Fruit fly (Drosophila melanogaster) whole organism, wandering third instar larva: ENCODE data around the gene Zcchc7.

Experiments
- Dfd ChIP-seq: fragments of >200 bp; optimal IDR thresholded peaks from 2 replicates; lab custom pipeline; 2017; ENCODE audit warnings: missing biosample characterization, missing genetic modification characterization
- Mio ChIP-seq: sonication (Bioruptor generic); optimal IDR thresholded peaks from 2 replicates; lab custom pipeline; 2016; ENCODE audit warnings: missing biosample characterization, missing genetic modification characterization
- fru ChIP-seq: fragments of 200-800 bp; sonication (Bioruptor generic); optimal IDR thresholded peaks from 3 replicates; lab custom pipeline; 2016; ENCODE audit warnings: missing biosample characterization, mild to moderate bottlenecking, missing genetic modification characterization

DNA sequence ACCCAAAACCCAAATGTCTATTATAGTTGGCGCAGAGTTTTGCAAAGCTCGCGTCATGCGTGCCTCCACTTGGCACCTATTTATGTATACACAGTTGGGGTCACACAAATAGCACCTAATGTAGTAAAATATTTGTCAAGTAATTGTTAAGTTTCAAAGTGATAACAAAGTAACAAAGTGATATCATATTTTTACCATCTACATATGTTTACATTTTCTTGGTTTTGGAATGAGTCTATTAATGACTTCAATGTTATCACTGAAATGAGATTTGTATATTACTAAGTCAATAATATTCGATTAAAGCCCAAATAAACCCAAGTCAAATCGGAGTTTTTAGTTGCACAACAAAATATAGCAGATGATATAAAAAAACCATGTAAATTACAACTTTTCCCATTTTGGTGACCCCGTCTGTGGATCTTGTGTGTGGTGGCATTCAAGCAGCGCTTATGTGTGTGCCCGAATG is 27.3 kb downstream of the Zcchc7 start:
- no peak for TF ChIP-seq Dfd (GFP tag; lab: Kevin White, UChicago)
- TF ChIP-seq fru (GFP tag; lab: Kevin White, UChicago): peak; percentile 34
- TF ChIP-seq Mio (GFP tag; lab: Kevin White, UChicago): no peak
